Fruit fly (Drosophila melanogaster) whole organism, embryonic: Measurements from ENCODE around the gene CG34138.

Experiments used
- B-H2 ChIP-seq: fragments of 200-800 bp; sonication (Bioruptor generic); optimal IDR thresholded peaks from 2 replicates; lab custom pipeline; 2018; ENCODE audit warnings: missing biosample characterization, mild to moderate bottlenecking, missing genetic modification characterization
- Bgb ChIP-seq: fragments of 200-800 bp; sonication (Bioruptor generic); IDR thresholded peaks from 2 replicates; pipeline ENCODE4 v1.3.6; 2022; ENCODE audit warnings: missing biosample characterization, missing genetic modification characterization; ENCODE audit not compliant: partially characterized antibody
- CG10366 ChIP-seq: fragments of 200-800 bp; sonication (Bioruptor generic); IDR thresholded peaks from 2 replicates; pipeline ENCODE4 v1.3.6; 2022; ENCODE audit warnings: missing biosample characterization, missing genetic modification characterization
- CG10959 ChIP-seq: fragments of 200-800 bp; sonication (Bioruptor generic); IDR thresholded peaks from 2 replicates; pipeline ENCODE4 v1.3.6; 2022; ENCODE audit warnings: missing biosample characterization, missing genetic modification characterization
- CG12071 ChIP-seq: fragments of 200-800 bp; sonication (Bioruptor generic); optimal IDR thresholded peaks from 3 replicates; lab custom pipeline; 2018; ENCODE audit warnings: missing biosample characterization, mild to moderate bottlenecking, missing genetic modification characterization
- CG12942 ChIP-seq: fragments of 200-800 bp; sonication (Bioruptor generic); optimal IDR thresholded peaks from 3 replicates; lab custom pipeline; 2016; ENCODE audit warnings: missing biosample characterization, missing genetic modification characterization
- CG13296 ChIP-seq: fragments of 200-800 bp; sonication (Bioruptor generic); optimal IDR thresholded peaks from 3 replicates; lab custom pipeline; 2018; ENCODE audit warnings: missing biosample characterization, mild to moderate bottlenecking, missing genetic modification characterization
- CG17361 ChIP-seq: fragments of 200-800 bp; sonication (Bioruptor generic); IDR thresholded peaks from 3 replicates; pipeline ENCODE4 v1.3.6; 2022; ENCODE audit warnings: missing biosample characterization, missing genetic modification characterization
- CG17568 ChIP-seq: fragments of 200-800 bp; sonication (Bioruptor generic); optimal IDR thresholded peaks from 2 replicates; lab custom pipeline; 2018; ENCODE audit warnings: missing biosample characterization, mild to moderate bottlenecking, missing genetic modification characterization, moderate library complexity
- CG2678 ChIP-seq: fragments of 200-800 bp; sonication (Bioruptor generic); optimal IDR thresholded peaks from 3 replicates; lab custom pipeline; 2019; ENCODE audit warnings: missing biosample characterization, mild to moderate bottlenecking, missing genetic modification characterization, moderate library complexity
- CG2889 ChIP-seq: fragments of 200-800 bp; sonication (Bioruptor generic); IDR thresholded peaks from 3 replicates; pipeline ENCODE4 v1.3.6; 2022; ENCODE audit warnings: missing biosample characterization, missing genetic modification characterization
- CG3163 ChIP-seq: fragments of 200-800 bp; sonication (Bioruptor generic); optimal IDR thresholded peaks from 3 replicates; lab custom pipeline; 2016; ENCODE audit warnings: missing biosample characterization, missing genetic modification characterization
- CG34376 ChIP-seq: fragments of 200-800 bp; sonication (Bioruptor generic); optimal IDR thresholded peaks from 2 replicates; lab custom pipeline; 2018; ENCODE audit warnings: missing biosample characterization, mild to moderate bottlenecking, missing genetic modification characterization
- CG34422 ChIP-seq: fragments of 200-800 bp; sonication (Bioruptor generic); IDR thresholded peaks from 3 replicates; pipeline ENCODE4 v1.3.6; 2022; ENCODE audit warnings: missing biosample characterization, missing genetic modification characterization
- CG6272 ChIP-seq: fragments of 200-800 bp; sonication (Bioruptor generic); IDR thresholded peaks from 2 replicates; pipeline ENCODE4 v1.3.6; 2022; ENCODE audit warnings: missing biosample characterization, missing genetic modification characterization
- CG6654 ChIP-seq: fragments of 200-800 bp; sonication (Bioruptor generic); optimal IDR thresholded peaks from 2 replicates; lab custom pipeline; 2017; ENCODE audit warnings: missing biosample characterization, mild to moderate bottlenecking, missing genetic modification characterization
- CG6689 ChIP-seq: fragments of 200-800 bp; sonication (Bioruptor generic); IDR thresholded peaks from 2 replicates; pipeline ENCODE4 v1.3.6; 2022; ENCODE audit warnings: missing biosample characterization, missing genetic modification characterization
- CG7928 ChIP-seq: fragments of 200-800 bp; sonication (Bioruptor generic); optimal IDR thresholded peaks from 2 replicates; lab custom pipeline; 2017; ENCODE audit warnings: missing biosample characterization, mild to moderate bottlenecking, missing genetic modification characterization
- Elba2 ChIP-seq: fragments of 200-800 bp; sonication (Bioruptor generic); optimal IDR thresholded peaks from 3 replicates; lab custom pipeline; 2016; ENCODE audit warnings: missing biosample characterization, missing genetic modification characterization
- Gug ChIP-seq: fragments of 200-800 bp; sonication (Bioruptor generic); IDR thresholded peaks from 4 replicates; pipeline ENCODE4 v1.3.6; 2022; ENCODE audit warnings: missing biosample characterization, missing genetic modification characterization
- HHEX ChIP-seq: fragments of 200-800 bp; sonication (Bioruptor generic); optimal IDR thresholded peaks from 3 replicates; lab custom pipeline; 2017; ENCODE audit warnings: missing biosample characterization, mild to moderate bottlenecking, missing genetic modification characterization, missing genetic modification reagents
- HmgZ ChIP-seq: fragments of 200-800 bp; sonication (Bioruptor generic); optimal IDR thresholded peaks from 2 replicates; lab custom pipeline; 2018; ENCODE audit warnings: missing biosample characterization, mild to moderate bottlenecking, missing genetic modification characterization
- Hr3 ChIP-seq: fragments of 200-800 bp; sonication (Bioruptor generic); optimal IDR thresholded peaks from 3 replicates; lab custom pipeline; 2016; ENCODE audit warnings: missing biosample characterization, missing genetic modification characterization
- Nf-YC ChIP-seq: fragments of 200-800 bp; optimal IDR thresholded peaks from 3 replicates; lab custom pipeline; 2019; ENCODE audit warnings: missing biosample characterization, mild to moderate bottlenecking, missing genetic modification characterization, moderate library complexity
- NfI ChIP-seq: fragments of 200-800 bp; sonication (Bioruptor generic); optimal IDR thresholded peaks from 3 replicates; lab custom pipeline; 2018; ENCODE audit warnings: missing biosample characterization, mild to moderate bottlenecking, missing genetic modification characterization, moderate library complexity
- PHDP ChIP-seq: fragments of 200-800 bp; sonication (Bioruptor generic); optimal IDR thresholded peaks from 3 replicates; lab custom pipeline; 2018; ENCODE audit warnings: missing biosample characterization, mild to moderate bottlenecking, missing genetic modification characterization, moderate library complexity
- Pdp1 ChIP-seq, 2 experiments: fragments of 200-800 bp; sonication (Bioruptor generic); optimal IDR thresholded peaks; 3 replicates each; lab custom pipeline; 2016; ENCODE audit warnings: missing biosample characterization in 2 of 2, missing genetic modification characterization in 2 of 2, mild to moderate bottlenecking in 1 of 2, moderate library complexity in 1 of 2
- YL-1 ChIP-seq: fragments of 200-800 bp; sonication (Bioruptor generic); optimal IDR thresholded peaks from 3 replicates; lab custom pipeline; 2017; ENCODE audit warnings: missing biosample characterization, mild to moderate bottlenecking, missing genetic modification characterization
- bbx ChIP-seq: fragments of 200-800 bp; sonication (Bioruptor generic); IDR thresholded peaks from 2 replicates; pipeline ENCODE4 v1.3.6; 2022; ENCODE audit warnings: missing biosample characterization, missing genetic modification characterization; ENCODE audit not compliant: partially characterized antibody
- bigmax ChIP-seq: fragments of 200-800 bp; sonication (Bioruptor generic); optimal IDR thresholded peaks from 2 replicates; lab custom pipeline; 2018; ENCODE audit warnings: missing biosample characterization, mild to moderate bottlenecking, missing genetic modification characterization
- btn ChIP-seq: fragments of 200-800 bp; sonication (Bioruptor generic); optimal IDR thresholded peaks from 2 replicates; lab custom pipeline; 2016; ENCODE audit warnings: missing biosample characterization, missing genetic modification characterization
- caup ChIP-seq: fragments of 200-800 bp; sonication (Bioruptor generic); optimal IDR thresholded peaks from 3 replicates; lab custom pipeline; 2017; ENCODE audit warnings: missing biosample characterization, mild to moderate bottlenecking, missing genetic modification characterization, moderate library complexity; ENCODE audit not compliant: severe bottlenecking
- ci ChIP-seq: fragments of 200-800 bp; sonication (Bioruptor generic); IDR thresholded peaks from 3 replicates; pipeline ENCODE4 v1.3.6; 2022; ENCODE audit warnings: missing biosample characterization, missing genetic modification characterization
- crp ChIP-seq, 2 experiments: fragments of 200-800 bp; sonication (Bioruptor generic); optimal IDR thresholded peaks; 2 replicates in 1 of 2; 3 replicates in 1 of 2; lab custom pipeline; 2017; ENCODE audit warnings: missing biosample characterization in 2 of 2, missing genetic modification characterization in 2 of 2, mild to moderate bottlenecking in 1 of 2, moderate library complexity in 1 of 2
- cwo ChIP-seq: fragments of 200-800 bp; sonication (Bioruptor generic); optimal IDR thresholded peaks from 3 replicates; lab custom pipeline; 2017; ENCODE audit warnings: missing biosample characterization, missing genetic modification characterization, mild to moderate bottlenecking, moderate library complexity, missing genetic modification reagents
- dimm ChIP-seq: fragments of 200-800 bp; sonication (Bioruptor generic); IDR thresholded peaks from 2 replicates; pipeline ENCODE4 v1.3.6; 2022; ENCODE audit warnings: missing biosample characterization, missing genetic modification characterization
- dysf ChIP-seq: fragments of 200-800 bp; sonication (Bioruptor generic); IDR thresholded peaks from 3 replicates; pipeline ENCODE4 v1.3.6; 2022; ENCODE audit warnings: missing biosample characterization, missing genetic modification characterization
- ems ChIP-seq: fragments of 200-800 bp; sonication (Bioruptor generic); optimal IDR thresholded peaks from 3 replicates; lab custom pipeline; 2016; ENCODE audit warnings: missing biosample characterization, missing genetic modification characterization
- exex ChIP-seq: fragments of 200-800 bp; sonication (Bioruptor generic); optimal IDR thresholded peaks from 4 replicates; lab custom pipeline; 2018; ENCODE audit warnings: missing biosample characterization, mild to moderate bottlenecking, missing genetic modification characterization, moderate library complexity
- gce ChIP-seq: fragments of 200-800 bp; sonication (Bioruptor generic); IDR thresholded peaks from 3 replicates; pipeline ENCODE4 v1.3.6; 2022; ENCODE audit warnings: missing biosample characterization, missing genetic modification characterization
- gcm ChIP-seq: fragments of 200-800 bp; sonication (Bioruptor generic); optimal IDR thresholded peaks from 2 replicates; lab custom pipeline; 2019; ENCODE audit warnings: missing biosample characterization, mild to moderate bottlenecking, missing genetic modification characterization, moderate library complexity
- hkb ChIP-seq, 2 experiments: fragments of 200-800 bp in 1 of 2; fragments of >200 bp in 1 of 2; sonication (Bioruptor generic) in 1 of 2; IDR thresholded peaks in 1 of 2; optimal IDR thresholded peaks in 1 of 2; 2 replicates each; pipeline versions ENCODE4 v1.3.6 to Lab custom; 2017 to 2022; ENCODE audit warnings: missing biosample characterization in 1 of 2, missing genetic modification characterization in 1 of 2
- mirr ChIP-seq: fragments of 200-800 bp; sonication (Bioruptor generic); optimal IDR thresholded peaks from 3 replicates; lab custom pipeline; 2018; ENCODE audit warnings: missing biosample characterization, mild to moderate bottlenecking, missing genetic modification characterization
- nerfin-2 ChIP-seq: fragments of 200-800 bp; sonication (Bioruptor generic); IDR thresholded peaks from 2 replicates; pipeline ENCODE4 v1.3.6; 2022; ENCODE audit warnings: missing biosample characterization, missing genetic modification characterization; ENCODE audit not compliant: partially characterized antibody
- pnt ChIP-seq: fragments of 200-800 bp; sonication (Bioruptor generic); optimal IDR thresholded peaks from 3 replicates; lab custom pipeline; 2016; ENCODE audit warnings: missing biosample characterization, missing genetic modification characterization
- ro ChIP-seq: fragments of 200-800 bp; sonication (Bioruptor generic); IDR thresholded peaks from 2 replicates; pipeline ENCODE4 v1.3.6; 2022; ENCODE audit warnings: missing biosample characterization, missing genetic modification characterization
- sug ChIP-seq: fragments of 200-800 bp; optimal IDR thresholded peaks from 2 replicates; lab custom pipeline; 2019; ENCODE audit warnings: missing biosample characterization, mild to moderate bottlenecking, missing genetic modification characterization, moderate library complexity
- unc-4 ChIP-seq: fragments of 200-800 bp; sonication (Bioruptor generic); IDR thresholded peaks from 2 replicates; pipeline ENCODE4 v1.3.6; 2022; ENCODE audit warnings: missing biosample characterization, missing genetic modification characterization; ENCODE audit not compliant: partially characterized antibody
- zfh1 ChIP-seq: fragments of 200-800 bp; sonication (Bioruptor generic); IDR thresholded peaks from 3 replicates; pipeline ENCODE4 v1.3.6; 2022; ENCODE audit warnings: missing biosample characterization, missing genetic modification characterization

CG34138 gene

DNA sequence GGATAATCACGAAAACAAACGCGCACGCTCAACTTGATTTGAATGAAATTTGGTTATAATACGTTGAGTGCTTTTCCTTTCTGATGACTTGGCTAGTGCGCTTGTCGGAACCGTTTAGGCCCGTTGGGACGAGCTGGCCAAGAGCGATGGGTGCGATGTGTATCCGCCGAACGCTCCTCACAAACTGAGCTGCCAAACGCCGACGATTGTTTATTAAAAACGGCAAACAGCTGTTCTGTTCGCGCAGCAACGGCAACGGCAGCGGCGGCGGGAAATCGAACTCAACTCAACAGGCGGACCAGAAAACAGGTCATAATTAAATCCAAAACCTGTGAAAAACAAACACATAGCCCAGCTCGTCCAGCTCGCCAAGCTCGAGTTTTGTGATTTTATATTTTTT, 13.8 kb upstream of the CG34138 start (continued):
- TF ChIP-seq unc-4 (GFP tag; lab: Robert Waterston, UW): no peak
- peak in 1 of 2 experiments; percentile 69 for TF ChIP-seq crp (GFP tag; optimal IDR thresholded peaks at IDR 0.05; lab: Kevin White, UChicago)
- TF ChIP-seq CG34376: peak; percentile 48
- peak; percentile 46; the same call in 1 of the 2 replicates for TF ChIP-seq Bgb
- TF ChIP-seq Nf-YC (tag; lab: Kevin White, UChicago): peak; percentile 10
- TF ChIP-seq dysf (GFP tag; lab: Robert Waterston, UW): peak; percentile 5; the same call in 1 of the 3 replicates
- peak; percentile 1 for TF ChIP-seq CG2678 (tag; lab: Kevin White, UChicago)
- 0 out of 3 replicates have a peak, but pooled peaks have one; percentile 27 for TF ChIP-seq zfh1 (GFP tag; lab: Robert Waterston, UW)
- no peak for TF ChIP-seq CG12071 (GFP tag; lab: Kevin White, UChicago)
- peak; percentile 31 for TF ChIP-seq sug
- no peak for TF ChIP-seq bigmax
- TF ChIP-seq ro (GFP tag; lab: Robert Waterston, UW): no peak
- peak; percentile 14 for TF ChIP-seq cwo (GFP tag; lab: Kevin White, UChicago)
- no peak for TF ChIP-seq YL-1 (GFP tag; lab: Kevin White, UChicago)
- no peak for TF ChIP-seq pnt (GFP tag; lab: Kevin White, UChicago)

- TF ChIP-seq CG12942 (GFP tag; lab: Kevin White, UChicago) (no peak), CG10959 (no peak), dimm (GFP tag; lab: Robert Waterston, UW) (no peak), CG10366 (GFP tag; lab: Robert Waterston, UW) (no peak), nerfin-2 (no peak), CG2889 (GFP tag; lab: Robert Waterston, UW) (no peak), ci (GFP tag; lab: Robert Waterston, UW) (no peak), NfI (GFP tag; lab: Kevin White, UChicago) (peak; percentile 16), CG6654 (no peak), HmgZ (tag; lab: Kevin White, UChicago) (peak; percentile 50), CG6689 (GFP tag; lab: Robert Waterston, UW) (no peak), Gug (GFP tag; lab: Robert Waterston, UW) (no peak), HHEX (GFP tag; lab: Kevin White, UChicago) (no peak), exex (peak; percentile 100), PHDP (peak; percentile 35), CG7928 (GFP tag; lab: Kevin White, UChicago) (no peak), btn (GFP tag; lab: Kevin White, UChicago) (no peak), CG34422 (GFP tag; lab: Robert Waterston, UW) (no peak), CG3163 (no peak), hkb (optimal IDR thresholded peaks at IDR 0.05; lab: Kevin White, UChicago) (no peak), hkb (GFP tag; IDR thresholded peaks at IDR 0.05; lab: Robert Waterston, UW) (peak; percentile 27; the same call in 1 of the 2 replicates), Pdp1 (GFP tag; optimal IDR thresholded peaks at IDR 0.05; lab: Kevin White, UChicago) (peak in 1 of 2 experiments; percentile 38), bbx (GFP tag; lab: Robert Waterston, UW) (no peak), Hr3 (GFP tag; lab: Kevin White, UChicago) (no peak), mirr (GFP tag; lab: Kevin White, UChicago) (peak; percentile 97), B-H2 (GFP tag; lab: Kevin White, UChicago) (peak; percentile 3), Elba2 (GFP tag; lab: Kevin White, UChicago) (no peak), ems (GFP tag; lab: Kevin White, UChicago) (no peak), CG13296 (GFP tag; lab: Kevin White, UChicago) (peak; percentile 24), caup (GFP tag; lab: Kevin White, UChicago) (peak; percentile 4), gcm (GFP tag; lab: Kevin White, UChicago) (no peak), CG6272 (no peak), CG2678 (tag; lab: Kevin White, UChicago) (peak; percentile 32), CG17361 (GFP tag; lab: Robert Waterston, UW) (no peak), gce (GFP tag; lab: Robert Waterston, UW) (no peak), CG17568 (GFP tag; lab: Kevin White, UChicago) (no peak)
These were observed 12.7 kb upstream of the CG34138 start for dm6 chr3R:19622005-19622404.
